Worm (Caenorhabditis elegans) whole organism, mixed stage, embryonic: ENCODE results near the gene Y56A3A.6.

Experiments used
- M03D4.4 ChIP-seq: sonication (generic microtip); optimal IDR thresholded peaks from 2 replicates; lab custom pipeline; 2017; ENCODE audit warnings: mild to moderate bottlenecking, missing genetic modification characterization, missing compliant biosample characterization
- bed-3 ChIP-seq: fragments of 200-800 bp; sonication (Bioruptor generic); optimal IDR thresholded peaks from 3 replicates; lab custom pipeline; 2018; ENCODE audit warnings: mild to moderate bottlenecking, missing genetic modification characterization, moderate library complexity, missing compliant biosample characterization
- blmp-1 ChIP-seq: fragments of 150-350 bp; optimal IDR thresholded peaks from 2 replicates; lab custom pipeline; 2014; ENCODE audit warnings: missing biosample characterization, missing genetic modification characterization
- ceh-43 ChIP-seq: fragments of 200-800 bp; sonication (Bioruptor generic); optimal IDR thresholded peaks from 2 replicates; lab custom pipeline; 2018; ENCODE audit warnings: mild to moderate bottlenecking, missing genetic modification characterization, moderate library complexity, missing compliant biosample characterization
- ceh-83 ChIP-seq: fragments of 200-800 bp; sonication (Bioruptor generic); optimal IDR thresholded peaks from 2 replicates; lab custom pipeline; 2018; ENCODE audit warnings: mild to moderate bottlenecking, missing genetic modification characterization, missing compliant biosample characterization
- ces-1 ChIP-seq: fragments of 150-350 bp; optimal IDR thresholded peaks from 2 replicates; lab custom pipeline; 2014; ENCODE audit warnings: missing biosample characterization, missing genetic modification reagents, missing genetic modification characterization
- cnd-1 ChIP-seq: fragments of 200-800 bp; sonication (Bioruptor generic); optimal IDR thresholded peaks from 2 replicates; lab custom pipeline; 2018; ENCODE audit warnings: mild to moderate bottlenecking, missing genetic modification characterization, missing compliant biosample characterization
- drap-1 ChIP-seq: fragments of 200-800 bp; sonication (Bioruptor generic); optimal IDR thresholded peaks from 3 replicates; lab custom pipeline; 2018; ENCODE audit warnings: mild to moderate bottlenecking, missing genetic modification characterization, missing compliant biosample characterization
- elt-1 ChIP-seq: sonication (generic microtip); optimal IDR thresholded peaks from 2 replicates; lab custom pipeline; 2017; ENCODE audit warnings: missing genetic modification characterization, mild to moderate bottlenecking, missing compliant biosample characterization, antibody characterized with exemption, moderate library complexity, borderline replicate concordance; ENCODE audit not compliant: insufficient read depth
- flh-1 ChIP-seq: fragments of 200-800 bp; sonication (Bioruptor generic); optimal IDR thresholded peaks from 2 replicates; lab custom pipeline; 2018; ENCODE audit warnings: mild to moderate bottlenecking, missing genetic modification characterization, moderate library complexity, missing compliant biosample characterization
- ham-2 ChIP-seq: fragments of 200-800 bp; sonication (Bioruptor generic); optimal IDR thresholded peaks from 2 replicates; lab custom pipeline; 2018; ENCODE audit warnings: mild to moderate bottlenecking, missing genetic modification characterization, missing compliant biosample characterization
- hlh-1 ChIP-seq: fragments of 150-350 bp; optimal IDR thresholded peaks from 2 replicates; lab custom pipeline; 2014; ENCODE audit warnings: missing biosample characterization, missing genetic modification reagents, missing genetic modification characterization
- lin-13 ChIP-seq: fragments of 150-350 bp; optimal IDR thresholded peaks from 2 replicates; lab custom pipeline; 2014; ENCODE audit warnings: missing biosample characterization, missing genetic modification characterization
- lin-32 ChIP-seq: fragments of 200-800 bp; sonication (Bioruptor generic); optimal IDR thresholded peaks from 2 replicates; lab custom pipeline; 2018; ENCODE audit warnings: mild to moderate bottlenecking, missing genetic modification characterization, missing compliant biosample characterization
- lsy-2 ChIP-seq: fragments of 150-350 bp; optimal IDR thresholded peaks from 2 replicates; lab custom pipeline; 2014; ENCODE audit warnings: missing biosample characterization, missing genetic modification characterization
- mab-5 ChIP-seq: fragments of 150-350 bp; optimal IDR thresholded peaks from 2 replicates; lab custom pipeline; 2014; ENCODE audit warnings: missing biosample characterization, missing genetic modification characterization
- mep-1 ChIP-seq: fragments of 150-350 bp; optimal IDR thresholded peaks from 2 replicates; lab custom pipeline; 2017; ENCODE audit warnings: missing biosample characterization, missing genetic modification reagents, missing genetic modification characterization, inconsistent platforms
- mls-2 ChIP-seq: sonication (generic microtip); optimal IDR thresholded peaks from 2 replicates; lab custom pipeline; 2016; ENCODE audit warnings: mild to moderate bottlenecking, missing genetic modification characterization, moderate library complexity, missing compliant biosample characterization
- nhr-12 ChIP-seq: fragments of 150-350 bp; optimal IDR thresholded peaks from 2 replicates; lab custom pipeline; 2014; ENCODE audit warnings: missing biosample characterization, missing genetic modification characterization
- nhr-2 ChIP-seq: fragments of 150-350 bp; optimal IDR thresholded peaks from 2 replicates; lab custom pipeline; 2014; ENCODE audit warnings: missing biosample characterization, missing genetic modification characterization
- nhr-237 ChIP-seq: fragments of 150-350 bp; optimal IDR thresholded peaks from 2 replicates; lab custom pipeline; 2014; ENCODE audit warnings: missing biosample characterization, missing genetic modification characterization
- nhr-28 ChIP-seq: fragments of 150-350 bp; optimal IDR thresholded peaks from 2 replicates; lab custom pipeline; 2014; ENCODE audit warnings: missing biosample characterization, missing genetic modification characterization
- nhr-76 ChIP-seq: sonication (generic microtip); optimal IDR thresholded peaks from 2 replicates; lab custom pipeline; 2017; ENCODE audit warnings: missing biosample characterization, missing genetic modification characterization
- pha-4 ChIP-seq: fragments of 150-350 bp; optimal IDR thresholded peaks from 2 replicates; lab custom pipeline; 2018; ENCODE audit warnings: missing biosample characterization, missing genetic modification reagents, missing genetic modification characterization
- sem-2 ChIP-seq: fragments of 200-800 bp; sonication (Bioruptor generic); optimal IDR thresholded peaks from 2 replicates; lab custom pipeline; 2018; ENCODE audit warnings: mild to moderate bottlenecking, missing genetic modification characterization, missing compliant biosample characterization
- snpc-4 ChIP-seq: fragments of 150-350 bp; optimal IDR thresholded peaks from 2 replicates; lab custom pipeline; 2014; ENCODE audit warnings: missing biosample characterization, missing genetic modification characterization
- sptf-1 ChIP-seq: sonication (generic microtip); optimal IDR thresholded peaks from 2 replicates; lab custom pipeline; 2017; ENCODE audit warnings: mild to moderate bottlenecking, missing genetic modification characterization, moderate library complexity, missing compliant biosample characterization
- tbx-8 ChIP-seq: fragments of 200-800 bp; sonication (Bioruptor generic); optimal IDR thresholded peaks from 2 replicates; lab custom pipeline; 2018; ENCODE audit warnings: mild to moderate bottlenecking, missing genetic modification characterization, moderate library complexity, missing compliant biosample characterization
- unc-120 ChIP-seq: sonication (generic microtip); optimal IDR thresholded peaks from 2 replicates; lab custom pipeline; 2017; ENCODE audit warnings: missing genetic modification characterization, missing compliant biosample characterization; ENCODE audit not compliant: poor library complexity, severe bottlenecking
- unc-62 ChIP-seq: fragments of 150-350 bp; optimal IDR thresholded peaks from 2 replicates; lab custom pipeline; 2014; ENCODE audit warnings: missing biosample characterization, missing genetic modification reagents, missing genetic modification characterization
- zip-8 ChIP-seq: fragments of 150-350 bp; optimal IDR thresholded peaks from 2 replicates; lab custom pipeline; 2014; ENCODE audit warnings: missing biosample characterization, missing genetic modification characterization
- ztf-11 ChIP-seq: fragments of 150-350 bp; optimal IDR thresholded peaks from 2 replicates; lab custom pipeline; 2014; ENCODE audit warnings: missing biosample characterization, missing genetic modification characterization

Gene Y56A3A.6

ce11 chrIII:11871617-11872016, 7.0 kb downstream of the Y56A3A.6 start:
- TF ChIP-seq snpc-4, result no peak
- TF ChIP-seq M03D4.4, result no peak
- no peak for TF ChIP-seq zip-8 (tag; lab: Kevin White, UChicago)
- no peak for TF ChIP-seq hlh-1 (tag; lab: Kevin White, UChicago)
- no peak for TF ChIP-seq flh-1 (GFP tag; lab: Kevin White, UChicago)
- no peak for TF ChIP-seq ces-1
- TF ChIP-seq sem-2 (GFP tag; lab: Kevin White, UChicago), result no peak
- TF ChIP-seq unc-120 (tag; lab: Kevin White, UChicago), result no peak
- no peak for TF ChIP-seq tbx-8 (GFP tag; lab: Kevin White, UChicago)
- no peak for TF ChIP-seq nhr-76
- no peak for TF ChIP-seq mab-5 (tag; lab: Kevin White, UChicago)

- peak; percentile 33 for TF ChIP-seq mls-2 (tag; lab: Kevin White, UChicago)
- peak; percentile 28 for TF ChIP-seq mep-1 (tag; lab: Kevin White, UChicago)
- peak; percentile 42 for TF ChIP-seq cnd-1 (tag; lab: Kevin White, UChicago)
- peak; percentile 82 for TF ChIP-seq pha-4 (tag; lab: Kevin White, UChicago)
- peak; percentile 32 for TF ChIP-seq drap-1
- peak; percentile 3 for TF ChIP-seq nhr-2 (tag; lab: Kevin White, UChicago)
- peak; percentile 34 for TF ChIP-seq unc-62
- peak; percentile 75 for TF ChIP-seq nhr-237 (tag; lab: Kevin White, UChicago)
- no peak for TF ChIP-seq mab-5 (tag; lab: Kevin White, UChicago)
- peak; percentile 72 for TF ChIP-seq lsy-2 (tag; lab: Kevin White, UChicago)
- TF ChIP-seq ces-1, result peak; percentile 93
- peak; percentile 68 for TF ChIP-seq sptf-1
- peak; percentile 65 for TF ChIP-seq lin-13 (tag; lab: Kevin White, UChicago)
- TF ChIP-seq blmp-1, result no peak
- TF ChIP-seq unc-120 (tag; lab: Kevin White, UChicago), result peak; percentile 88
- no peak for TF ChIP-seq snpc-4
- no peak for TF ChIP-seq ham-2
- TF ChIP-seq, all 35 proteins: peak for 13
Measured at ce11 chrIII:11870009-11870408, 8.6 kb downstream of the Y56A3A.6 start.

ce11 chrIII:11869231-11869912, 9.2 kb downstream of the Y56A3A.6 start, which contains the start of gene taf-12:
TSS of gene taf-12 (minus strand) at chrIII:11869281.
- TF ChIP-seq lin-32 (GFP tag; lab: Kevin White, UChicago), result no peak
- no peak for TF ChIP-seq sptf-1
- TF ChIP-seq mls-2 (tag; lab: Kevin White, UChicago), result no peak
- no peak for TF ChIP-seq nhr-12
- no peak for TF ChIP-seq nhr-237 (tag; lab: Kevin White, UChicago)
- TF ChIP-seq unc-62, result no peak
- no peak for TF ChIP-seq hlh-1 (tag; lab: Kevin White, UChicago)
- TF ChIP-seq flh-1 (GFP tag; lab: Kevin White, UChicago), result no peak
- no peak for TF ChIP-seq bed-3 (GFP tag; lab: Kevin White, UChicago)
- no peak for TF ChIP-seq elt-1 (tag; lab: Kevin White, UChicago)
- no peak for TF ChIP-seq nhr-28 (tag; lab: Kevin White, UChicago)
- no peak for TF ChIP-seq zip-8 (tag; lab: Kevin White, UChicago)
- no peak for TF ChIP-seq blmp-1
- no peak for TF ChIP-seq snpc-4
- no peak for TF ChIP-seq ceh-83 (GFP tag; lab: Kevin White, UChicago)
- no peak for TF ChIP-seq lin-13 (tag; lab: Kevin White, UChicago)
- TF ChIP-seq, all 35 proteins: peak for 0

ce11 chrIII:11866127-11866526, 12.5 kb downstream of the Y56A3A.6 start:
- no peak for TF ChIP-seq mep-1 (tag; lab: Kevin White, UChicago)
- no peak for TF ChIP-seq tbx-8 (GFP tag; lab: Kevin White, UChicago)
- no peak for TF ChIP-seq mls-2 (tag; lab: Kevin White, UChicago)
- TF ChIP-seq sem-2 (GFP tag; lab: Kevin White, UChicago), result no peak
- TF ChIP-seq cnd-1 (tag; lab: Kevin White, UChicago), result no peak
- TF ChIP-seq hlh-1 (tag; lab: Kevin White, UChicago), result no peak
- TF ChIP-seq flh-1 (GFP tag; lab: Kevin White, UChicago), result no peak
- no peak for TF ChIP-seq ceh-43
- no peak for TF ChIP-seq ceh-83 (GFP tag; lab: Kevin White, UChicago)
- TF ChIP-seq elt-1 (tag; lab: Kevin White, UChicago), result no peak
- TF ChIP-seq snpc-4, result no peak
- no peak for TF ChIP-seq zip-8 (tag; lab: Kevin White, UChicago)
- TF ChIP-seq nhr-76, result no peak
- no peak for TF ChIP-seq blmp-1
- TF ChIP-seq ztf-11 (tag; lab: Kevin White, UChicago), result no peak
